Worm (Caenorhabditis elegans): ENCODE measurements around the gene F52C9.3.

ce11 chrIII:5371226-5371926 is 49.7 kb downstream of the F52C9.3 start, which contains the start of gene szy-2:
- no peak for TF ChIP-seq nhr-12 (tag; optimal IDR thresholded peaks at IDR 0.05)
- TF ChIP-seq nhr-11 (tag; optimal IDR thresholded peaks at IDR 0.05): no peak
- TF ChIP-seq nhr-237 (tag; optimal IDR thresholded peaks at IDR 0.05): no peak
- no peak for TF ChIP-seq unc-62 (GFP tag; optimal IDR thresholded peaks at IDR 0.05)
- TF ChIP-seq aly-2 (tag; optimal IDR thresholded peaks at IDR 0.05): no peak
- TF ChIP-seq nhr-23 (tag; optimal IDR thresholded peaks at IDR 0.05): no peak
- no peak for TF ChIP-seq ama-1 (optimal IDR thresholded peaks at IDR 0.05)
- no peak for TF ChIP-seq nhr-129 (tag; optimal IDR thresholded peaks at IDR 0.05)
- TF ChIP-seq blmp-1 (tag; optimal IDR thresholded peaks at IDR 0.05; ENCODE audit: insufficient read depth): no peak
- no peak for TF ChIP-seq unc-39 (tag; optimal IDR thresholded peaks at IDR 0.05)

Measured in whole organism, L2 larva.